Worm (Caenorhabditis elegans) whole organism, late embryonic: Measurements from ENCODE around the gene Y34B4A.7.

ENCODE experiments used
- C08G9.2 ChIP-seq: sonication (generic microtip); optimal IDR thresholded peaks from 2 replicates; lab custom pipeline; 2016; ENCODE audit warnings: mild to moderate bottlenecking, missing genetic modification characterization, moderate library complexity, missing compliant biosample characterization
- C38D4.7 ChIP-seq: fragments of 200-800 bp; sonication (Bioruptor generic); optimal IDR thresholded peaks from 2 replicates; lab custom pipeline; 2018; ENCODE audit warnings: mild to moderate bottlenecking, missing genetic modification characterization, moderate library complexity, missing compliant biosample characterization
- K09A11.1 ChIP-seq: sonication (generic microtip); optimal IDR thresholded peaks from 2 replicates; lab custom pipeline; 2017; ENCODE audit warnings: antibody characterized with exemption, mild to moderate bottlenecking, missing genetic modification characterization, missing compliant biosample characterization; ENCODE audit not compliant: insufficient read depth
- T23F11.4 ChIP-seq: fragments of 200-800 bp; sonication (Bioruptor generic); optimal IDR thresholded peaks from 2 replicates; lab custom pipeline; 2018; ENCODE audit warnings: mild to moderate bottlenecking, missing genetic modification characterization, missing compliant biosample characterization
- Y22D7AL.16 ChIP-seq: sonication (generic microtip); optimal IDR thresholded peaks from 2 replicates; lab custom pipeline; 2016; ENCODE audit warnings: missing genetic modification characterization, missing compliant biosample characterization
- ama-1 ChIP-seq: fragments of 150-350 bp; optimal IDR thresholded peaks from 2 replicates; lab custom pipeline; 2014
- ceh-18 ChIP-seq: sonication (generic microtip); optimal IDR thresholded peaks from 2 replicates; lab custom pipeline; 2016; ENCODE audit warnings: missing genetic modification characterization, missing compliant biosample characterization
- ceh-19 ChIP-seq: fragments of 200-800 bp; sonication (Bioruptor generic); optimal IDR thresholded peaks from 2 replicates; lab custom pipeline; 2018; ENCODE audit warnings: mild to moderate bottlenecking, missing genetic modification characterization, missing compliant biosample characterization
- ceh-22 ChIP-seq: sonication (generic microtip); optimal IDR thresholded peaks from 2 replicates; lab custom pipeline; 2017; ENCODE audit warnings: missing biosample characterization, missing genetic modification characterization
- ceh-30 ChIP-seq: fragments of 150-350 bp; optimal IDR thresholded peaks from 2 replicates; lab custom pipeline; 2014; ENCODE audit warnings: missing biosample characterization, missing genetic modification characterization
- ceh-31 ChIP-seq: sonication (generic microtip); optimal IDR thresholded peaks from 2 replicates; lab custom pipeline; 2016; ENCODE audit warnings: missing genetic modification characterization, missing compliant biosample characterization
- ceh-48 ChIP-seq: sonication (generic microtip); optimal IDR thresholded peaks from 2 replicates; lab custom pipeline; 2016; ENCODE audit warnings: missing genetic modification characterization, inconsistent platforms, missing compliant biosample characterization
- ceh-6 ChIP-seq: fragments of 200-800 bp; sonication (Bioruptor generic); optimal IDR thresholded peaks from 2 replicates; lab custom pipeline; 2018; ENCODE audit warnings: mild to moderate bottlenecking, missing genetic modification characterization, missing compliant biosample characterization
- ceh-9 ChIP-seq: sonication (generic microtip); optimal IDR thresholded peaks from 2 replicates; lab custom pipeline; 2016; ENCODE audit warnings: mild to moderate bottlenecking, missing genetic modification characterization, inconsistent platforms, missing compliant biosample characterization
- dmd-4 ChIP-seq: sonication (generic microtip); optimal IDR thresholded peaks from 2 replicates; lab custom pipeline; 2016; ENCODE audit warnings: borderline replicate concordance, missing genetic modification characterization, missing compliant biosample characterization
- elt-2 ChIP-seq: sonication (generic microtip); optimal IDR thresholded peaks from 2 replicates; lab custom pipeline; 2016; ENCODE audit warnings: missing genetic modification reagents, missing genetic modification characterization, missing compliant biosample characterization
- eyg-1 ChIP-seq: sonication (generic microtip); optimal IDR thresholded peaks from 2 replicates; lab custom pipeline; 2016; ENCODE audit warnings: missing genotype, missing genetic modification characterization, missing compliant biosample characterization
- fax-1 ChIP-seq: sonication (generic microtip); optimal IDR thresholded peaks from 2 replicates; lab custom pipeline; 2016; ENCODE audit warnings: missing genotype, missing genetic modification characterization, missing compliant biosample characterization
- gmeb-2 ChIP-seq: sonication (generic microtip); optimal IDR thresholded peaks from 2 replicates; lab custom pipeline; 2016; ENCODE audit warnings: missing genetic modification characterization, inconsistent platforms, missing compliant biosample characterization
- hlh-13 ChIP-seq: fragments of 200-800 bp; sonication (Bioruptor generic); optimal IDR thresholded peaks from 2 replicates; lab custom pipeline; 2018; ENCODE audit warnings: mild to moderate bottlenecking, missing genetic modification characterization, missing compliant biosample characterization
- hlh-15 ChIP-seq: sonication (generic microtip); optimal IDR thresholded peaks from 2 replicates; lab custom pipeline; 2016; ENCODE audit warnings: missing genetic modification characterization, missing compliant biosample characterization
- hlh-30 ChIP-seq: sonication (generic microtip); optimal IDR thresholded peaks from 2 replicates; lab custom pipeline; 2017; ENCODE audit warnings: antibody characterized with exemption, missing genetic modification characterization, missing compliant biosample characterization; ENCODE audit not compliant: insufficient read depth
- hlh-6 ChIP-seq: sonication (generic microtip); optimal IDR thresholded peaks from 2 replicates; lab custom pipeline; 2016; ENCODE audit warnings: missing genotype, missing genetic modification characterization, missing compliant biosample characterization
- lim-6 ChIP-seq: sonication (generic microtip); optimal IDR thresholded peaks from 2 replicates; lab custom pipeline; 2016; ENCODE audit warnings: missing genetic modification characterization, missing compliant biosample characterization
- lin-11 ChIP-seq: fragments of 200-800 bp; sonication (Bioruptor generic); optimal IDR thresholded peaks from 2 replicates; lab custom pipeline; 2018; ENCODE audit warnings: mild to moderate bottlenecking, missing genetic modification characterization, missing compliant biosample characterization
- nfya-1 ChIP-seq: sonication (generic microtip); optimal IDR thresholded peaks from 2 replicates; lab custom pipeline; 2017; ENCODE audit warnings: missing genetic modification characterization, mild to moderate bottlenecking, missing compliant biosample characterization, antibody characterized with exemption, moderate library complexity
- nhr-11 ChIP-seq: fragments of 150-350 bp; optimal IDR thresholded peaks from 2 replicates; lab custom pipeline; 2014; ENCODE audit warnings: missing biosample characterization, missing genetic modification characterization
- nhr-232 ChIP-seq: sonication (generic microtip); optimal IDR thresholded peaks from 2 replicates; lab custom pipeline; 2016; ENCODE audit warnings: missing genetic modification characterization, missing compliant biosample characterization
- npax-4 ChIP-seq: sonication (generic microtip); optimal IDR thresholded peaks from 2 replicates; lab custom pipeline; 2016; ENCODE audit warnings: missing genetic modification characterization, missing compliant biosample characterization
- odd-2 ChIP-seq: sonication (generic microtip); optimal IDR thresholded peaks from 2 replicates; lab custom pipeline; 2017; ENCODE audit warnings: antibody characterized with exemption, mild to moderate bottlenecking, missing genetic modification characterization, missing compliant biosample characterization
- pat-9 ChIP-seq: fragments of 200-800 bp; sonication (Bioruptor generic); optimal IDR thresholded peaks from 2 replicates; lab custom pipeline; 2018; ENCODE audit warnings: mild to moderate bottlenecking, missing genetic modification characterization, moderate library complexity, missing compliant biosample characterization
- pha-4 ChIP-seq: fragments of 150-350 bp; optimal IDR thresholded peaks from 2 replicates; lab custom pipeline; 2018; ENCODE audit warnings: missing biosample characterization, missing genetic modification reagents, missing genetic modification characterization
- pqm-1 ChIP-seq: sonication (generic microtip); optimal IDR thresholded peaks from 2 replicates; lab custom pipeline; 2016; ENCODE audit warnings: missing genetic modification characterization, missing compliant biosample characterization
- sdc-2 ChIP-seq: sonication (generic microtip); optimal IDR thresholded peaks from 2 replicates; lab custom pipeline; 2016; ENCODE audit warnings: missing genotype, missing genetic modification characterization, missing compliant biosample characterization
- sox-2 ChIP-seq: fragments of 200-800 bp; sonication (Bioruptor generic); IDR thresholded peaks from 2 replicates; pipeline ENCODE4 v1.3.6; 2022; ENCODE audit warnings: missing genetic modification reagents, missing genetic modification characterization, missing compliant biosample characterization
- sox-4 ChIP-seq: sonication (generic microtip); optimal IDR thresholded peaks from 2 replicates; lab custom pipeline; 2017; ENCODE audit warnings: mild to moderate bottlenecking, missing genetic modification characterization, inconsistent platforms, missing compliant biosample characterization
- tbx-2 ChIP-seq: sonication (generic microtip); optimal IDR thresholded peaks from 2 replicates; lab custom pipeline; 2016; ENCODE audit warnings: missing genetic modification characterization, missing compliant biosample characterization
- tbx-7 ChIP-seq: sonication (generic microtip); optimal IDR thresholded peaks from 2 replicates; lab custom pipeline; 2016; ENCODE audit warnings: missing genotype, missing genetic modification characterization, missing compliant biosample characterization
- ttx-3 ChIP-seq: sonication (generic microtip); optimal IDR thresholded peaks from 2 replicates; lab custom pipeline; 2016; ENCODE audit warnings: missing genetic modification reagents, missing genetic modification characterization, missing compliant biosample characterization
- unc-42 ChIP-seq: sonication (generic microtip); optimal IDR thresholded peaks from 2 replicates; lab custom pipeline; 2016; ENCODE audit warnings: missing genotype, missing genetic modification characterization, missing compliant biosample characterization

Gene Y34B4A.7

DNA sequence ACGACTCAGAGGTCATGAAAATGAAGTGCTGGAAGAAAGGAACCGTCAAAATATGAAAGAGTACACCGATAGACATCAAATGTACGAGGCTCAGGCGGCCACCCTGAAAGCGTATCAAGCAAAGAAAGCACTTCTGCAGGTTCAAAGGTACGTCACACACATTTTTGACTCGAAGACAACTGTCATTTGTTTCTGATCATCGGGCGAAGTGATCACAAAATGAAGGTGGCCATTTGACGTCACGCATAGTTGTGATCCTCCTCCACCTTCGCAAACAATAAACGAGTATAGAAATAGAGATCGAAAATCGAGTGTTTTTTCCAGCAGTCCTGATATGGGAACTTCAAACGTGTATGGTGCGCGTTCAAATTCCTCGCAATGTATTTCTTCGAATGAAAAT is 44.9 kb upstream of the Y34B4A.7 start:
- TF ChIP-seq ttx-3 (no peak), T23F11.4 (no peak), pha-4 (tag; lab: Kevin White, UChicago) (no peak), ceh-31 (tag; lab: Kevin White, UChicago) (no peak), lim-6 (tag; lab: Kevin White, UChicago) (no peak), tbx-2 (tag; lab: Kevin White, UChicago) (no peak), ceh-48 (tag; lab: Kevin White, UChicago) (no peak), ama-1 (lab: Kevin White, UChicago) (no peak), ceh-18 (tag; lab: Kevin White, UChicago) (no peak), unc-42 (tag; lab: Kevin White, UChicago) (no peak), nfya-1 (tag; lab: Kevin White, UChicago) (no peak), fax-1 (tag; lab: Kevin White, UChicago) (no peak), C38D4.7 (GFP tag; lab: Kevin White, UChicago) (no peak), hlh-6 (tag; lab: Kevin White, UChicago) (no peak)

DNA sequence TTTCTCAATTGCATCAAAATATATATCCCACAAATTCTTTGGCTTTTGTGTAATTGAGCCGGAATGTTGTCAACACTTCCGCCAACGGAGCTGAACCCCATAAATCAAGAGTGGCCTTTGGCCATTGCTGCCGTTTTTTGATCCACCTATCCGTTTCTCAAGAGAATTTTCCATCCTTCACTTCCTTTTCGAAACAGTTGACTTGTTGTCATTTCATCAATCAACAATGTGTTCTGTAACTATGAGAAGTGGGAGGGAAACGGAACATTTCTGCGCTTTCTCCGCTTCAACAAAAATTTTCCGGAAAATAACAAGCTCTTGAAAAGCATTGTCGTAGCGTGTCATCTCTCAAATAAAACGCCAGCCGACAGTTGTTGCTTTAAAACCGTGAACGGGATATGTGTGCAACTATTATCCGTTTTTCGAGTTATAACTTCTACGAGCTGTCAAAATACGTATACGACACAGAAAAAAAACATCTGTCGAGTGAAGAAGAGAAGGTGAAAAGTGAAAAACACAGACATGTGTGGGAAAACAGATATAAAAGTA is 44.2 kb upstream of the Y34B4A.7 start:
- no peak for TF ChIP-seq sox-2
- no peak for TF ChIP-seq npax-4 (tag; lab: Kevin White, UChicago)
- TF ChIP-seq hlh-15: no peak
- TF ChIP-seq pha-4 (tag; lab: Kevin White, UChicago): no peak
- TF ChIP-seq lim-6 (tag; lab: Kevin White, UChicago): no peak
- no peak for TF ChIP-seq ceh-6 (GFP tag; lab: Kevin White, UChicago)
- no peak for TF ChIP-seq lin-11 (tag; lab: Kevin White, UChicago)
- TF ChIP-seq hlh-6 (tag; lab: Kevin White, UChicago): no peak
- TF ChIP-seq ceh-31 (tag; lab: Kevin White, UChicago): no peak
- no peak for TF ChIP-seq gmeb-2 (tag; lab: Kevin White, UChicago)
- TF ChIP-seq nhr-232 (tag; lab: Kevin White, UChicago): no peak

DNA sequence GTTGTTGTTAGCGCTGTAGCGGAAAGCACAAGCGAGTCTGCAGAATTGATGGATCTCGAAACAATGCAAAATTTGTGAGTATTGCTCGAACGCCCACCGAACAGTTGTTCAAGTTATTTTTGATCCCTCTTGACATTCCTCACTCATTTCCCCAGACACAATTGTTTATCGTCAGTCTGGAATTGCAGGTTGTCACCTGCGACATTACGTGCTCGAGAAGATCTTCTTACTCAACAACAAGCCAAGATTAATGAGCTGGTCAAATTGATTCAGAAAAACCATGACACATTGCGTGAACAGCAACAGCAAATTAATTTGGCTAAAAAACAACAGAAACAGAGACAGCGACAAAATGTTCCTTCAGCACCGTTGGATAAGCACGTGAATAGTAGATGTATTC is 42.3 kb upstream of the Y34B4A.7 start:
- TF ChIP-seq ceh-6 (GFP tag; lab: Kevin White, UChicago) (no peak), pat-9 (tag; lab: Kevin White, UChicago) (no peak), pha-4 (tag; lab: Kevin White, UChicago) (no peak), ceh-9 (tag; lab: Kevin White, UChicago) (no peak), ceh-30 (tag; lab: Kevin White, UChicago) (no peak), ceh-19 (GFP tag; lab: Kevin White, UChicago) (no peak), Y22D7AL.16 (tag; lab: Kevin White, UChicago) (no peak), hlh-30 (no peak), hlh-6 (tag; lab: Kevin White, UChicago) (no peak), eyg-1 (tag; lab: Kevin White, UChicago) (no peak), tbx-7 (tag; lab: Kevin White, UChicago) (no peak), ceh-22 (tag; lab: Kevin White, UChicago) (no peak), ama-1 (lab: Kevin White, UChicago) (no peak), K09A11.1 (tag; lab: Kevin White, UChicago) (no peak), sox-4 (tag; lab: Kevin White, UChicago) (no peak), sdc-2 (tag; lab: Kevin White, UChicago) (no peak)

DNA sequence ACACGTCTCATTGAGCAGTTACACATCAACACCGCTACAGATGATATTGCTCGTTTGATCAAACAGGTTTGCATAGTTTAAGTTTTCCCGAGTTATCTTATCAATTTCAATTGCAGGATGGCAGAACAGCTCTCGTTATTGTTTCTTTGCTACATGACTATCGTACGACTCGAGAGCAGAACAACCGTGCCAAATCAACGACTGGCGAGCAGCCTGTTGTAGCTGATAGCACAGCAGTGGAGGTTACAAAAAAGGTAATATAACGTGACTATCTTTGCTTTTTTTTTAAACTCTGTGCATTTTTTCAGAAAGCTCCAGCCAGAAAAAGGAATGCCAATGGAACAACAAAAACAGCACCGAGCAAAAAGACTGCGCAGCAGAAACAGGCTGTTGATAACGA is 41.7 kb upstream of the Y34B4A.7 start:
- no peak for TF ChIP-seq ama-1 (lab: Kevin White, UChicago)
- TF ChIP-seq dmd-4 (tag; lab: Kevin White, UChicago): no peak
- TF ChIP-seq C38D4.7 (GFP tag; lab: Kevin White, UChicago): no peak
- no peak for TF ChIP-seq K09A11.1 (tag; lab: Kevin White, UChicago)
- TF ChIP-seq nhr-11 (tag; lab: Kevin White, UChicago): no peak
- TF ChIP-seq C08G9.2 (tag; lab: Kevin White, UChicago): no peak
- no peak for TF ChIP-seq odd-2 (tag; lab: Kevin White, UChicago)
- TF ChIP-seq ceh-48 (tag; lab: Kevin White, UChicago): no peak
- TF ChIP-seq ceh-6 (GFP tag; lab: Kevin White, UChicago): no peak
- TF ChIP-seq pqm-1 (tag; lab: Kevin White, UChicago): no peak
- no peak for TF ChIP-seq hlh-13 (GFP tag; lab: Kevin White, UChicago)
- no peak for TF ChIP-seq fax-1 (tag; lab: Kevin White, UChicago)
- no peak for TF ChIP-seq elt-2 (tag; lab: Kevin White, UChicago)
